Worm (Caenorhabditis elegans) whole organism, late embryonic: ENCODE data around the gene M01F1.8.

Source experiments
- C38D4.7 ChIP-seq: fragments of 200-800 bp; sonication (Bioruptor generic); optimal IDR thresholded peaks from 2 replicates; lab custom pipeline; 2018; ENCODE audit warnings: mild to moderate bottlenecking, missing genetic modification characterization, moderate library complexity, missing compliant biosample characterization
- ceh-14 ChIP-seq: sonication (generic microtip); optimal IDR thresholded peaks from 2 replicates; lab custom pipeline; 2016; ENCODE audit warnings: missing genotype, missing genetic modification characterization, missing compliant biosample characterization
- lim-6 ChIP-seq: sonication (generic microtip); optimal IDR thresholded peaks from 2 replicates; lab custom pipeline; 2016; ENCODE audit warnings: missing genetic modification characterization, missing compliant biosample characterization
- nhr-11 ChIP-seq: fragments of 150-350 bp; optimal IDR thresholded peaks from 2 replicates; lab custom pipeline; 2014; ENCODE audit warnings: missing biosample characterization, missing genetic modification characterization
- pqm-1 ChIP-seq: sonication (generic microtip); optimal IDR thresholded peaks from 2 replicates; lab custom pipeline; 2016; ENCODE audit warnings: missing genetic modification characterization, missing compliant biosample characterization
- unc-42 ChIP-seq: sonication (generic microtip); optimal IDR thresholded peaks from 2 replicates; lab custom pipeline; 2016; ENCODE audit warnings: missing genotype, missing genetic modification characterization, missing compliant biosample characterization

DNA sequence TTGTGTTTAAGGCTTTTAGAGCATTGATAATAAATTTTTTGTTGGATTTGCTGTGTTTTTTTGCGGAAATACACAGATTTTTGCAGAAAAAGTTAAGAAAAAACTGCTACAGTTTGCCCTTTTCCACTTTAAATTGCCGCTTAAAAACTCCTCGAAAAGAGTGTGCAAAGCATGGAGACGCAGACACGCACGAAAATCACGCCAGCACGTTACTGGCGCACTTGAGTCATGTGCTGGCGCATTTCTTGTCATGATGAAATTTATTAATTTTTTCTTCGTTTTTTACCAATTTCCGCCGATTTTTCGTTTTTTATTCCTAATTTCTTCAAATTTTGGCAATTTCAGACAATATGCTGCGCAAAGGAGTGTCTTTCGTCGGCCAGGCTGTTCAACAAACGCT is 42.3 kb downstream of the M01F1.8 start, which contains the start of gene C34C12.8:
- TF ChIP-seq lim-6 (tag; lab: Kevin White, UChicago) (no peak), ceh-14 (tag; lab: Kevin White, UChicago) (peak; percentile 41), C38D4.7 (GFP tag; lab: Kevin White, UChicago) (no peak), nhr-11 (tag; lab: Kevin White, UChicago) (no peak), pqm-1 (no peak), unc-42 (tag; lab: Kevin White, UChicago) (peak; percentile 89)
